Worm (Caenorhabditis elegans) whole organism, young adult: ENCODE data around the gene mrpl-53.
A peak's percentile ranks its signal among the peaks of the same experiment; 100 is the strongest.

Experiments
- C06A6.2 ChIP-seq: fragments of 200-800 bp; sonication (Bioruptor generic); conservative IDR thresholded peaks from 2 replicates; pipeline ENCODE4 v1.3.6; 2022; ENCODE audit warnings: missing genetic modification characterization, missing compliant biosample characterization
- F22D6.2 ChIP-seq: sonication (generic microtip); optimal IDR thresholded peaks from 2 replicates; lab custom pipeline; 2016; ENCODE audit warnings: mild to moderate bottlenecking, missing genetic modification characterization, missing compliant biosample characterization
- F23B12.7 ChIP-seq: sonication (generic microtip); optimal IDR thresholded peaks from 2 replicates; lab custom pipeline; 2017; ENCODE audit warnings: missing genetic modification characterization, mild to moderate bottlenecking, missing compliant biosample characterization, antibody characterized with exemption, moderate library complexity; ENCODE audit not compliant: insufficient read depth
- F57A8.1 ChIP-seq: fragments of 200-800 bp; sonication (Bioruptor generic); optimal IDR thresholded peaks from 2 replicates; lab custom pipeline; 2018; ENCODE audit warnings: mild to moderate bottlenecking, missing genetic modification characterization, moderate library complexity, missing compliant biosample characterization
- K11D2.4 ChIP-seq: fragments of 200-800 bp; sonication (Bioruptor generic); IDR thresholded peaks from 2 replicates; pipeline ENCODE4 v1.3.6; 2022; ENCODE audit warnings: missing genetic modification reagents, missing genetic modification characterization, missing compliant biosample characterization
- K12H6.12 ChIP-seq: fragments of 200-800 bp; sonication (Bioruptor generic); optimal IDR thresholded peaks from 2 replicates; lab custom pipeline; 2018; ENCODE audit warnings: mild to moderate bottlenecking, missing genetic modification characterization, missing compliant biosample characterization
- Y53G8AR.9 ChIP-seq: fragments of 200-800 bp; sonication (Bioruptor generic); conservative IDR thresholded peaks from 2 replicates; pipeline ENCODE4 v1.3.6; 2022; ENCODE audit warnings: missing genetic modification reagents, missing genetic modification characterization, missing compliant biosample characterization
- Y56A3A.18 ChIP-seq: fragments of 200-800 bp; sonication (Bioruptor generic); IDR thresholded peaks from 2 replicates; pipeline ENCODE4 v1.3.6; 2022; ENCODE audit warnings: missing genetic modification reagents, missing genetic modification characterization, missing compliant biosample characterization
- athp-1 ChIP-seq: sonication (generic microtip); optimal IDR thresholded peaks from 2 replicates; lab custom pipeline; 2017; ENCODE audit warnings: mild to moderate bottlenecking, missing genetic modification characterization, missing compliant biosample characterization
- attf-5 ChIP-seq: fragments of 200-800 bp; sonication (Bioruptor generic); optimal IDR thresholded peaks from 2 replicates; lab custom pipeline; 2018; ENCODE audit warnings: mild to moderate bottlenecking, missing genetic modification characterization, missing compliant biosample characterization
- ccch-3 ChIP-seq: fragments of 200-800 bp; sonication (Bioruptor generic); optimal IDR thresholded peaks from 2 replicates; lab custom pipeline; 2018; ENCODE audit warnings: mild to moderate bottlenecking, missing genetic modification characterization, missing compliant biosample characterization
- cebp-1 ChIP-seq, 2 experiments: fragments of 200-800 bp in 1 of 2; sonication (Bioruptor generic) in 1 of 2; sonication (generic microtip) in 1 of 2; IDR thresholded peaks in 1 of 2; optimal IDR thresholded peaks in 1 of 2; 2 replicates each; pipeline versions ENCODE4 v1.3.6 to Lab custom; 2017 to 2022; ENCODE audit warnings: missing compliant biosample characterization in 2 of 2, missing genetic modification characterization in 2 of 2, mild to moderate bottlenecking in 1 of 2, missing genetic modification reagents in 1 of 2, moderate library complexity in 1 of 2
- cebp-2 ChIP-seq: fragments of 200-800 bp; sonication (Bioruptor generic); IDR thresholded peaks from 2 replicates; pipeline ENCODE4 v1.3.6; 2022; ENCODE audit warnings: missing genetic modification characterization, missing compliant biosample characterization
- ceh-58 ChIP-seq: fragments of 200-800 bp; sonication (Bioruptor generic); IDR thresholded peaks from 2 replicates; pipeline ENCODE4 v1.3.6; 2022; ENCODE audit warnings: missing genetic modification characterization, missing compliant biosample characterization
- dox-1 ChIP-seq: fragments of 200-800 bp; sonication (Bioruptor generic); IDR thresholded peaks from 2 replicates; pipeline ENCODE4 v1.3.6; 2022; ENCODE audit warnings: missing genetic modification reagents, missing genetic modification characterization, missing compliant biosample characterization
- efl-1 ChIP-seq: fragments of 150-350 bp; optimal IDR thresholded peaks from 2 replicates; lab custom pipeline; 2014; ENCODE audit warnings: missing biosample characterization, missing genetic modification reagents, missing genetic modification characterization
- ekl-4 ChIP-seq: fragments of 200-800 bp; sonication (Bioruptor generic); IDR thresholded peaks from 2 replicates; pipeline ENCODE4 v1.3.6; 2022; ENCODE audit warnings: missing genetic modification reagents, missing genetic modification characterization, missing compliant biosample characterization
- hmg-20 ChIP-seq: fragments of 200-800 bp; sonication (Bioruptor generic); IDR thresholded peaks from 2 replicates; pipeline ENCODE4 v1.3.6; 2022; ENCODE audit warnings: missing genetic modification reagents, missing genetic modification characterization, missing compliant biosample characterization
- let-607 ChIP-seq, 2 experiments: fragments of 200-800 bp in 1 of 2; sonication (Bioruptor generic) in 1 of 2; sonication (generic microtip) in 1 of 2; optimal IDR thresholded peaks; 2 replicates each; lab custom pipeline; 2016 to 2018; ENCODE audit warnings: mild to moderate bottlenecking in 2 of 2, missing compliant biosample characterization in 2 of 2, missing genetic modification characterization in 2 of 2, moderate library complexity in 2 of 2, missing genotype in 1 of 2
- lin-26 ChIP-seq: fragments of 200-800 bp; sonication (Bioruptor generic); IDR thresholded peaks from 2 replicates; pipeline ENCODE4 v1.3.6; 2022; ENCODE audit warnings: missing genetic modification reagents, missing genetic modification characterization, missing compliant biosample characterization
- lin-35 ChIP-seq, 3 experiments: fragments of 150-350 bp in 2 of 3; sonication (generic microtip) in 1 of 3; optimal IDR thresholded peaks; 2 replicates each; lab custom pipeline; 2014 to 2018; ENCODE audit warnings: missing biosample characterization in 3 of 3, missing genetic modification characterization in 3 of 3, missing genetic modification reagents in 3 of 3
- madf-8 ChIP-seq: fragments of 200-800 bp; sonication (Bioruptor generic); conservative IDR thresholded peaks from 2 replicates; pipeline ENCODE4 v1.3.6; 2022; ENCODE audit warnings: missing genetic modification reagents, missing genetic modification characterization, missing compliant biosample characterization
- mes-4 ChIP-seq: sonication (generic microtip); optimal IDR thresholded peaks from 2 replicates; lab custom pipeline; 2016; ENCODE audit warnings: missing genotype, missing genetic modification characterization, missing compliant biosample characterization
- nhr-179 ChIP-seq: sonication (generic microtip); optimal IDR thresholded peaks from 2 replicates; lab custom pipeline; 2016; ENCODE audit warnings: mild to moderate bottlenecking, missing genetic modification characterization, missing compliant biosample characterization
- nhr-80 ChIP-seq: sonication (generic microtip); optimal IDR thresholded peaks from 2 replicates; lab custom pipeline; 2016; ENCODE audit warnings: missing genetic modification characterization, missing compliant biosample characterization
- nhr-90 ChIP-seq: sonication (generic microtip); optimal IDR thresholded peaks from 2 replicates; lab custom pipeline; 2016; ENCODE audit warnings: missing genotype, mild to moderate bottlenecking, missing genetic modification characterization, missing compliant biosample characterization
- pha-4 ChIP-seq: fragments of 150-350 bp; sonication (generic microtip); optimal IDR thresholded peaks from 2 replicates; lab custom pipeline; 2014; ENCODE audit warnings: missing biosample characterization, missing genetic modification reagents, missing genetic modification characterization
- rec-8 ChIP-seq, 2 experiments: sonication (generic microtip); optimal IDR thresholded peaks; 2 replicates each; lab custom pipeline; 2016; ENCODE audit warnings: mild to moderate bottlenecking in 2 of 2, missing genetic modification characterization in 2 of 2, missing genetic modification reagents in 2 of 2, missing genotype in 2 of 2, missing biosample characterization in 1 of 2, missing compliant biosample characterization in 1 of 2, moderate library complexity in 1 of 2
- sdz-38 ChIP-seq: sonication (generic microtip); optimal IDR thresholded peaks from 2 replicates; lab custom pipeline; 2016; ENCODE audit warnings: missing genotype, missing genetic modification characterization, missing compliant biosample characterization
- snpc-3.4 ChIP-seq: sonication (generic microtip); optimal IDR thresholded peaks from 2 replicates; lab custom pipeline; 2017; ENCODE audit warnings: missing genetic modification characterization, mild to moderate bottlenecking, missing compliant biosample characterization, antibody characterized with exemption, moderate library complexity, missing genotype, missing genetic modification reagents
- tbp1 ChIP-seq: fragments of 200-800 bp; sonication (Bioruptor generic); optimal IDR thresholded peaks from 2 replicates; lab custom pipeline; 2018; ENCODE audit warnings: mild to moderate bottlenecking, missing genetic modification characterization, missing compliant biosample characterization
- tlf-1 ChIP-seq: fragments of 200-800 bp; sonication (Bioruptor generic); optimal IDR thresholded peaks from 2 replicates; lab custom pipeline; 2018; ENCODE audit warnings: mild to moderate bottlenecking, missing genetic modification characterization, missing compliant biosample characterization
- ztf-22 ChIP-seq: fragments of 200-800 bp; sonication (Bioruptor generic); optimal IDR thresholded peaks from 2 replicates; lab custom pipeline; 2018; ENCODE audit warnings: mild to moderate bottlenecking, missing genetic modification characterization, moderate library complexity, missing compliant biosample characterization

Gene mrpl-53

ce11 chrII:9603419-9603818 lies 6.0 kb downstream of the mrpl-53 start (continued):
- peak; percentile 91 for TF ChIP-seq attf-5
- TF ChIP-seq cebp-2 (GFP tag; lab: Robert Waterston, UW): no peak
- peak; percentile 57; the same call in 1 of the 2 replicates for TF ChIP-seq ekl-4 (GFP tag; lab: Robert Waterston, UW)
- peak in 1 of 3 experiments; percentile 63 for TF ChIP-seq lin-35 (GFP tag; optimal IDR thresholded peaks at IDR 0.05; lab: Kevin White, UChicago)
- peak; percentile 43 for TF ChIP-seq athp-1
- TF ChIP-seq cebp-1 (GFP tag; IDR thresholded peaks at IDR 0.05; lab: Robert Waterston, UW): peak; percentile 55; the same call in 1 of the 2 replicates
- peak; percentile 90 for TF ChIP-seq cebp-1 (tag; optimal IDR thresholded peaks at IDR 0.05; lab: Kevin White, UChicago)
- 0 out of 2 replicates have a peak, but pooled peaks have one; percentile 52 for TF ChIP-seq Y56A3A.18
- TF ChIP-seq F22D6.2: peak; percentile 85
- TF ChIP-seq C06A6.2: peak; percentile 61; the same call in 1 of the 2 replicates

- TF ChIP-seq tbp1: peak; percentile 11
- no peak for TF ChIP-seq tlf-1 (GFP tag; lab: Kevin White, UChicago)
Observed at ce11 chrII:9604063-9604462, 6.6 kb downstream of the mrpl-53 start.

- peak; percentile 37 for TF ChIP-seq nhr-80
- no peak for TF ChIP-seq lin-26 (GFP tag; lab: Robert Waterston, UW)
Observed at ce11 chrII:9604685-9605084, 7.3 kb downstream of the mrpl-53 start.

ce11 chrII:9605336-9605735 lies 7.9 kb downstream of the mrpl-53 start, which contains the start of gene nhr-19:
Gene nhr-19, minus strand, starts transcription at chrII:9605526.
- TF ChIP-seq ceh-58 (GFP tag; lab: Robert Waterston, UW): no peak
- TF ChIP-seq snpc-3.4: no peak
- no peak for TF ChIP-seq mes-4
- no peak for TF ChIP-seq efl-1 (GFP tag; lab: Kevin White, UChicago)
- no peak for TF ChIP-seq nhr-179 (tag; lab: Kevin White, UChicago)
- TF ChIP-seq Y53G8AR.9: no peak
- TF ChIP-seq hmg-20 (GFP tag; lab: Robert Waterston, UW): no peak
- no peak for TF ChIP-seq F23B12.7 (tag; lab: Kevin White, UChicago)
- no peak for TF ChIP-seq nhr-90 (tag; lab: Kevin White, UChicago)
- TF ChIP-seq madf-8 (GFP tag; lab: Robert Waterston, UW): no peak
- no peak for TF ChIP-seq let-607 (tag; optimal IDR thresholded peaks at IDR 0.05; lab: Kevin White, UChicago)
- TF ChIP-seq attf-5: no peak
- no peak for TF ChIP-seq F57A8.1 (GFP tag; lab: Kevin White, UChicago)

ce11 chrII:9605954-9606353 lies 8.5 kb downstream of the mrpl-53 start:
- TF ChIP-seq ccch-3 (GFP tag; lab: Kevin White, UChicago) (no peak), dox-1 (GFP tag; lab: Robert Waterston, UW) (no peak), K11D2.4 (0 out of 2 replicates have a peak, but pooled peaks have one; percentile 30), athp-1 (no peak), rec-8 (tag; optimal IDR thresholded peaks at IDR 0.05; lab: Kevin White, UChicago) (no peak)

DNA sequence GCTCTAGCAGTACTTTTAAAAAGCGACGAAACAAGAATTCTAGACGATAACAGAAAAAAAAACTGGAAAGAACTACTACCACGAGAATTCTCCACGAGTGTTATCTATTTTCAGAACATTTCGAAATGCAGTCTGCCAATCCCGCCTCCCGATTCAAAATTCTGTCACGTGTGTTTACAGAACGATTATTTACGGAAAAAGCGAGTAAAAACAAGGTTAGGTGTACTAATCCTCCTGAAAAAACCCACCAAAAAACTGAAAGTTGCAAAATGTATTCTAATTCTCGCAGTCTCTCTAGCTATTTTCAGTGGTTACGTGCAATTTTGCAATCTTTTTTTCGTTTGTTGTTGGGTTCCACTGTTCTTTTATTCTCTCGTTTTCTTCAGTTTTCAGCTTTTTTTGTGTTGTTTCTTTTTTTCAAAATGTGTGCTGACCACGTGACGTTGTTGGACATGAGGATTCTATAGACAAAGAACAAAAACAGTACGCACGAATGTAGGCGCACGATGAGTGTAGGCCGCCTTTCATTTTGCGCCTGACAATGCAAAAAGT lies 9.1 kb downstream of the mrpl-53 start:
- TF ChIP-seq cebp-1 (GFP tag; IDR thresholded peaks at IDR 0.05; lab: Robert Waterston, UW) (peak; percentile 59; the same call in 1 of the 2 replicates), cebp-1 (tag; optimal IDR thresholded peaks at IDR 0.05; lab: Kevin White, UChicago) (peak; percentile 82), attf-5 (peak; percentile 28), K12H6.12 (tag; lab: Kevin White, UChicago) (peak; percentile 45), pha-4 (tag; lab: Kevin White, UChicago) (no peak), sdz-38 (tag; lab: Kevin White, UChicago) (no peak), ztf-22 (GFP tag; lab: Kevin White, UChicago) (no peak)
